Worm (Caenorhabditis elegans) whole organism, L4 larva: ENCODE measurements around the gene srb-12.

Experiments used
- F10B5.3 ChIP-seq: sonication (generic microtip); optimal IDR thresholded peaks from 2 replicates; lab custom pipeline; 2016; ENCODE audit warnings: mild to moderate bottlenecking, missing genetic modification characterization, missing compliant biosample characterization
- ces-1 ChIP-seq: fragments of 150-350 bp; sonication (generic microtip); optimal IDR thresholded peaks from 4 replicates; lab custom pipeline; 2014; ENCODE audit warnings: missing biosample characterization, missing genetic modification reagents, missing genetic modification characterization
- cey-2 ChIP-seq: sonication (generic microtip); optimal IDR thresholded peaks from 3 replicates; lab custom pipeline; 2017; ENCODE audit warnings: missing genetic modification characterization, mild to moderate bottlenecking, missing compliant biosample characterization, antibody characterized with exemption, borderline replicate concordance; ENCODE audit not compliant: insufficient read depth
- duxl-1 ChIP-seq: sonication (generic microtip); optimal IDR thresholded peaks from 2 replicates; lab custom pipeline; 2016; ENCODE audit warnings: mild to moderate bottlenecking, missing genetic modification characterization, moderate library complexity, missing compliant biosample characterization; ENCODE audit not compliant: poor library complexity
- fos-1 ChIP-seq: fragments of 150-350 bp; optimal IDR thresholded peaks from 2 replicates; lab custom pipeline; 2014; ENCODE audit warnings: missing biosample characterization, missing genetic modification characterization
- gei-8 ChIP-seq: fragments of 200-800 bp; sonication (Bioruptor generic); optimal IDR thresholded peaks from 2 replicates; lab custom pipeline; 2018; ENCODE audit warnings: mild to moderate bottlenecking, missing genetic modification characterization, missing compliant biosample characterization
- lin-39 ChIP-seq: fragments of 150-350 bp; optimal IDR thresholded peaks from 2 replicates; lab custom pipeline; 2014; ENCODE audit warnings: missing biosample characterization, missing genetic modification reagents, missing genetic modification characterization
- mxl-2 ChIP-seq: fragments of 200-800 bp; sonication (Bioruptor generic); conservative IDR thresholded peaks from 2 replicates; pipeline ENCODE4 v1.3.6; 2022; ENCODE audit warnings: missing genetic modification reagents, missing genetic modification characterization, missing compliant biosample characterization
- nhr-10 ChIP-seq: fragments of 150-350 bp; optimal IDR thresholded peaks from 2 replicates; lab custom pipeline; 2014; ENCODE audit warnings: missing biosample characterization, missing genetic modification characterization
- nhr-25 ChIP-seq: sonication (generic microtip); optimal IDR thresholded peaks from 2 replicates; lab custom pipeline; 2017; ENCODE audit warnings: missing genetic modification characterization, mild to moderate bottlenecking, missing compliant biosample characterization, antibody characterized with exemption, moderate library complexity, borderline replicate concordance; ENCODE audit not compliant: insufficient read depth
- pha-4 ChIP-seq, 2 experiments: fragments of 150-350 bp in 1 of 2; fragments of 200-800 bp in 1 of 2; sonication (Bioruptor generic) in 1 of 2; IDR thresholded peaks in 1 of 2; optimal IDR thresholded peaks in 1 of 2; 2 replicates each; pipeline versions ENCODE4 v1.3.6 to Lab custom; 2014 to 2022; ENCODE audit warnings: missing genetic modification characterization in 2 of 2, missing genetic modification reagents in 2 of 2, missing biosample characterization in 1 of 2, missing compliant biosample characterization in 1 of 2
- unc-130 ChIP-seq: sonication (generic microtip); optimal IDR thresholded peaks from 2 replicates; lab custom pipeline; 2016; ENCODE audit warnings: missing genetic modification reagents, missing genetic modification characterization, missing compliant biosample characterization
- unc-62 ChIP-seq, 3 experiments: fragments of 150-350 bp in 1 of 3; sonication (generic microtip); optimal IDR thresholded peaks in 2 of 3; peaks in 1 of 3; 1 replicate in 1 of 3; 2 replicates in 2 of 3; lab custom pipeline; 2014 to 2017; ENCODE audit warnings: missing biosample characterization in 3 of 3, missing genetic modification characterization in 3 of 3, missing genetic modification reagents in 3 of 3, missing genotype in 1 of 3

DNA sequence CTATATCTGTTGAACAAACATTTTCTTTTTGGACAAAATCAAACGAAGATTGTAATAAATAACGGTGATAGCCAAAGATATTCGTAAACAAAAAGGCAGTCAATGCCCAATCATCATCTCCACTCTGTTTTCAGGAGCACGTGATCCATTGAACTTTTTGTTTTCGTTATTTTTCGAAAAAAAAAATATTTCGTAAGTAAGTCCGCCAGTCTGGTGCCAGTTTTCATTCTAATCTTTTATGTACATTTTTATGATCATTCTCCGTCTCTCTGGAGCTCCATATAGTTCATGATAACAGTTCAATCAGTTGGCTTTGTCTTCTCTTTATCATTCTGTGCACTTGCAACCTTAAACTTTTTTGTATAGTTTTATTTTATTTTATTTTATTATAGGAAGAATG is 48.5 kb upstream of the srb-12 start, which contains the start of gene ampd-1:
- no peak for TF ChIP-seq unc-130 (GFP tag; lab: Kevin White, UChicago)
- TF ChIP-seq nhr-10: no peak
- TF ChIP-seq cey-2 (tag; lab: Kevin White, UChicago): no peak
- TF ChIP-seq nhr-25 (tag; lab: Kevin White, UChicago): no peak
- no peak for TF ChIP-seq mxl-2
- no peak for TF ChIP-seq unc-62 (GFP tag; optimal IDR thresholded peaks at IDR 0.05 in 1 of 2; lab: Kevin White, UChicago)
- TF ChIP-seq unc-62 (tag; optimal IDR thresholded peaks at IDR 0.05; lab: Kevin White, UChicago): no peak
- no peak for TF ChIP-seq F10B5.3 (tag; lab: Kevin White, UChicago)
- TF ChIP-seq ces-1 (GFP tag; lab: Kevin White, UChicago): no peak
- TF ChIP-seq gei-8 (GFP tag; lab: Kevin White, UChicago): no peak
- no peak for TF ChIP-seq duxl-1
- no peak for TF ChIP-seq lin-39 (tag; lab: Kevin White, UChicago)
- TF ChIP-seq fos-1: no peak
- TF ChIP-seq pha-4 (GFP tag; IDR thresholded peaks at IDR 0.05; lab: Robert Waterston, UW): no peak
- no peak for TF ChIP-seq pha-4 (tag; optimal IDR thresholded peaks at IDR 0.05; lab: Kevin White, UChicago)
